Fruit fly (Drosophila melanogaster) whole organism, prepupa: ENCODE measurements around the gene CG14930.

ENCODE experiments used
- Blimp-1 ChIP-seq: fragments of 200-800 bp; sonication (Bioruptor generic); optimal IDR thresholded peaks from 3 replicates; lab custom pipeline; 2017; ENCODE audit warnings: missing biosample characterization, missing genetic modification characterization, mild to moderate bottlenecking, moderate library complexity, missing genetic modification reagents
- CG10631 ChIP-seq: fragments of 200-800 bp; sonication (Bioruptor generic); optimal IDR thresholded peaks from 2 replicates; lab custom pipeline; 2016; ENCODE audit warnings: missing biosample characterization, missing genetic modification characterization
- CG10669 ChIP-seq: fragments of 200-800 bp; sonication (Bioruptor generic); optimal IDR thresholded peaks from 3 replicates; lab custom pipeline; 2018; ENCODE audit warnings: missing biosample characterization, mild to moderate bottlenecking, missing genetic modification characterization, moderate library complexity
- CG11902 ChIP-seq: fragments of 200-800 bp; sonication (Bioruptor generic); optimal IDR thresholded peaks from 3 replicates; lab custom pipeline; 2016; ENCODE audit warnings: missing biosample characterization, missing genetic modification characterization
- CG1621 ChIP-seq: fragments of 200-800 bp; sonication (Bioruptor generic); optimal IDR thresholded peaks from 3 replicates; lab custom pipeline; 2018; ENCODE audit warnings: missing biosample characterization, mild to moderate bottlenecking, missing genetic modification characterization
- CG16779 ChIP-seq: fragments of 200-800 bp; sonication (Bioruptor generic); optimal IDR thresholded peaks from 3 replicates; lab custom pipeline; 2017; ENCODE audit warnings: missing biosample characterization, mild to moderate bottlenecking, missing genetic modification characterization
- CG3032 ChIP-seq: fragments of 200-800 bp; optimal IDR thresholded peaks from 2 replicates; lab custom pipeline; 2019; ENCODE audit warnings: missing biosample characterization, mild to moderate bottlenecking, missing genetic modification characterization, moderate library complexity
- CG31627 ChIP-seq: fragments of 200-800 bp; sonication (Bioruptor generic); optimal IDR thresholded peaks from 3 replicates; lab custom pipeline; 2016; ENCODE audit warnings: missing biosample characterization, missing genetic modification characterization
- CG3919 ChIP-seq: fragments of 200-800 bp; sonication (Bioruptor generic); optimal IDR thresholded peaks from 3 replicates; lab custom pipeline; 2016; ENCODE audit warnings: missing biosample characterization, missing genetic modification characterization
- CG4318 ChIP-seq: fragments of 200-800 bp; sonication (Bioruptor generic); optimal IDR thresholded peaks from 3 replicates; lab custom pipeline; 2017; ENCODE audit warnings: missing biosample characterization, mild to moderate bottlenecking, missing genetic modification characterization
- CG6163 ChIP-seq: fragments of 200-800 bp; sonication (Bioruptor generic); IDR thresholded peaks from 3 replicates; pipeline ENCODE4 v1.3.6; 2022; ENCODE audit warnings: missing biosample characterization, missing genetic modification characterization
- CG6792 ChIP-seq: fragments of 200-800 bp; sonication (Bioruptor generic); optimal IDR thresholded peaks from 3 replicates; lab custom pipeline; 2016; ENCODE audit warnings: missing biosample characterization, missing genetic modification characterization
- CG6808 ChIP-seq: fragments of 200-800 bp; sonication (Bioruptor generic); optimal IDR thresholded peaks from 3 replicates; lab custom pipeline; 2017; ENCODE audit warnings: missing biosample characterization, missing genetic modification characterization, mild to moderate bottlenecking, moderate library complexity, missing genetic modification reagents
- CG7368 ChIP-seq: fragments of 200-800 bp; sonication (Bioruptor generic); optimal IDR thresholded peaks from 3 replicates; lab custom pipeline; 2016; ENCODE audit warnings: missing biosample characterization, missing genetic modification characterization
- CG8319 ChIP-seq: fragments of 200-800 bp; sonication (Bioruptor generic); optimal IDR thresholded peaks from 3 replicates; lab custom pipeline; 2016; ENCODE audit warnings: missing biosample characterization, missing genetic modification characterization
- CG8632 ChIP-seq: fragments of 200-800 bp; sonication (Bioruptor generic); optimal IDR thresholded peaks from 3 replicates; lab custom pipeline; 2016; ENCODE audit warnings: missing biosample characterization, missing genetic modification characterization
- CG9139 ChIP-seq: fragments of 200-800 bp; sonication (Bioruptor generic); optimal IDR thresholded peaks from 3 replicates; lab custom pipeline; 2017; ENCODE audit warnings: missing biosample characterization, mild to moderate bottlenecking, missing genetic modification characterization
- Eip75B ChIP-seq: fragments of 200-800 bp; sonication (Bioruptor generic); optimal IDR thresholded peaks from 3 replicates; lab custom pipeline; 2016; ENCODE audit warnings: missing biosample characterization, missing genetic modification characterization
- Ets96B ChIP-seq: fragments of 200-800 bp; optimal IDR thresholded peaks from 2 replicates; lab custom pipeline; 2019; ENCODE audit warnings: missing biosample characterization, mild to moderate bottlenecking, missing genetic modification characterization, moderate library complexity
- Gug ChIP-seq: fragments of 200-800 bp; sonication (Bioruptor generic); IDR thresholded peaks from 2 replicates; pipeline ENCODE4 v1.3.6; 2022; ENCODE audit warnings: missing biosample characterization, missing genetic modification characterization
- Hr39 ChIP-seq: fragments of 200-800 bp; sonication (Bioruptor generic); optimal IDR thresholded peaks from 2 replicates; lab custom pipeline; 2016; ENCODE audit warnings: missing biosample characterization, missing genetic modification characterization
- Hr4 ChIP-seq: fragments of 200-800 bp; sonication (Bioruptor generic); optimal IDR thresholded peaks from 3 replicates; lab custom pipeline; 2016; ENCODE audit warnings: missing biosample characterization, missing genetic modification characterization
- OdsH ChIP-seq: fragments of 200-800 bp; sonication (Bioruptor generic); optimal IDR thresholded peaks from 3 replicates; lab custom pipeline; 2016; ENCODE audit warnings: missing biosample characterization, missing genetic modification characterization
- Sox14 ChIP-seq: fragments of 200-800 bp; sonication (Bioruptor generic); optimal IDR thresholded peaks from 3 replicates; lab custom pipeline; 2016; ENCODE audit warnings: missing biosample characterization, missing genetic modification characterization
- Sox15 ChIP-seq: fragments of 200-800 bp; sonication (Bioruptor generic); optimal IDR thresholded peaks from 3 replicates; lab custom pipeline; 2016; ENCODE audit warnings: missing biosample characterization, missing genetic modification characterization
- acj6 ChIP-seq: fragments of 200-800 bp; sonication (Bioruptor generic); optimal IDR thresholded peaks from 3 replicates; lab custom pipeline; 2016; ENCODE audit warnings: missing biosample characterization, missing genetic modification characterization
- dac ChIP-seq: fragments of 200-800 bp; sonication (Bioruptor generic); optimal IDR thresholded peaks from 2 replicates; lab custom pipeline; 2017; ENCODE audit warnings: missing biosample characterization, mild to moderate bottlenecking, missing genetic modification characterization
- eg ChIP-seq: fragments of 200-800 bp; sonication (Bioruptor generic); IDR thresholded peaks from 3 replicates; pipeline ENCODE4 v1.3.6; 2022; ENCODE audit warnings: missing biosample characterization, missing genetic modification characterization
- esn ChIP-seq: fragments of 200-800 bp; sonication (Bioruptor generic); optimal IDR thresholded peaks from 2 replicates; lab custom pipeline; 2016; ENCODE audit warnings: missing biosample characterization, mild to moderate bottlenecking, missing genetic modification characterization, moderate library complexity
- fd59A ChIP-seq: fragments of 200-800 bp; sonication (Bioruptor generic); optimal IDR thresholded peaks from 2 replicates; lab custom pipeline; 2017; ENCODE audit warnings: missing biosample characterization, mild to moderate bottlenecking, missing genetic modification characterization, missing genetic modification reagents
- fkh ChIP-seq: fragments of 200-800 bp; sonication (Bioruptor generic); optimal IDR thresholded peaks from 3 replicates; lab custom pipeline; 2017; ENCODE audit warnings: missing biosample characterization, mild to moderate bottlenecking, missing genetic modification characterization, moderate library complexity
- pdm3 ChIP-seq: fragments of 200-800 bp; sonication (Bioruptor generic); optimal IDR thresholded peaks from 3 replicates; lab custom pipeline; 2016; ENCODE audit warnings: missing biosample characterization, missing genetic modification characterization
- spab ChIP-seq: fragments of 200-800 bp; sonication (Bioruptor generic); optimal IDR thresholded peaks from 2 replicates; lab custom pipeline; 2017; ENCODE audit warnings: missing biosample characterization, mild to moderate bottlenecking, missing genetic modification characterization, missing genetic modification reagents
- ss ChIP-seq, 2 experiments: fragments of 200-800 bp; sonication (Bioruptor generic); optimal IDR thresholded peaks; 2 replicates in 1 of 2; 3 replicates in 1 of 2; lab custom pipeline; 2017 to 2018; ENCODE audit warnings: mild to moderate bottlenecking in 2 of 2, missing biosample characterization in 2 of 2, missing genetic modification characterization in 2 of 2, moderate library complexity in 1 of 2
- svp ChIP-seq: fragments of 200-800 bp; sonication (Bioruptor generic); peaks from one replicate; lab custom pipeline; 2016; ENCODE audit warnings: missing biosample characterization, missing genetic modification characterization

Gene CG14930

DNA sequence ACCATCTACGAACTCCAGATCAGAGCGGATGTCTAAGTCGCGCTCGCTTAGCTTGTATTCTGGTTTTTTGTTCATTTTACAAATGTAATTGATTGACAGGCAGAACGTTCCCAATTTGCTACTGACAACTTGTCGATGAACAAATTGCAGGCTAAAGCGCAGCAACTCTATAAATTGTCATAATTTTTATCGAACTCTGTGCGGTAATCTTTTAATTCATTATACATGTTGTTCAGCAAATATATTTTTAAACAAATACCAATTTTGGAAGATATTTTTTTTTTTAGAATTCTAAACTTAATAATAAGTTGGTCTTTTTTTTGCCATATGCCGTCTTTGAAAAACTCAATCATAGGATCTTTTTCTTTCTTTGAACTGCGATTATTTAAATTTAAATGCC, at the start of gene CG14930:
Gene CG14930 (minus strand): TSS at position 101 of the 400 bp plus-strand sequence.
- TF ChIP-seq CG10631 (GFP tag; lab: Kevin White, UChicago) (no peak), CG10669 (no peak), CG11902 (no peak), CG8319 (GFP tag; lab: Kevin White, UChicago) (no peak), Hr4 (no peak), CG3032 (no peak), CG6163 (no peak), CG7368 (GFP tag; lab: Kevin White, UChicago) (no peak), ss (GFP tag; optimal IDR thresholded peaks at IDR 0.05; lab: Kevin White, UChicago) (no peak), Sox15 (GFP tag; lab: Kevin White, UChicago) (no peak), fd59A (no peak), CG6792 (GFP tag; lab: Kevin White, UChicago) (no peak), fkh (GFP tag; lab: Kevin White, UChicago) (no peak), Sox14 (GFP tag; lab: Kevin White, UChicago) (no peak), CG8632 (GFP tag; lab: Kevin White, UChicago) (no peak), CG3919 (GFP tag; lab: Kevin White, UChicago) (no peak), eg (GFP tag; lab: Robert Waterston, UW) (no peak), CG4318 (no peak), CG6808 (GFP tag; lab: Kevin White, UChicago) (no peak), dac (no peak)

DNA sequence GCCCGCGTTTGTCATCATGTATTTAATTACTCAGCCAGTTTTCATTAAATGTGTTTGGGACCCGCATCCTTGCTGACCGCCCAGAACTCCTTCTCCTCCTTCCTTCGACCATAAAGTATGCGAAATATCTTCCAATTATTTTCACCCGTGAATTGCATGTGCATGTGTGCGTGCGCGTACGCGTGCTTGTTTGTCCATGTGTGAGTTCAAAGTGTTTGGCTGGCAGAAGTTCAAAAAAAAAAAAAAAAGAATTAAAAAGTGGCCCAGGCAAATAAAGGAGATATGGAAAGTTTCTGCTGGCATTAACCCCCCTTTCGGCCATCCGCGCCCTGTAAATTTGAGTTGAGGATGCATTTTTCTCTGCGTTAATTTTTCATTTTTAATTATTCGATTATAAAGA, 32.7 kb upstream of the CG14930 start:
- TF ChIP-seq CG16779 (tag; lab: Kevin White, UChicago) (no peak), OdsH (no peak), Blimp-1 (GFP tag; lab: Kevin White, UChicago) (no peak), fkh (GFP tag; lab: Kevin White, UChicago) (no peak), Gug (GFP tag; lab: Robert Waterston, UW) (no peak), CG6792 (GFP tag; lab: Kevin White, UChicago) (no peak), pdm3 (GFP tag; lab: Kevin White, UChicago) (no peak)

DNA sequence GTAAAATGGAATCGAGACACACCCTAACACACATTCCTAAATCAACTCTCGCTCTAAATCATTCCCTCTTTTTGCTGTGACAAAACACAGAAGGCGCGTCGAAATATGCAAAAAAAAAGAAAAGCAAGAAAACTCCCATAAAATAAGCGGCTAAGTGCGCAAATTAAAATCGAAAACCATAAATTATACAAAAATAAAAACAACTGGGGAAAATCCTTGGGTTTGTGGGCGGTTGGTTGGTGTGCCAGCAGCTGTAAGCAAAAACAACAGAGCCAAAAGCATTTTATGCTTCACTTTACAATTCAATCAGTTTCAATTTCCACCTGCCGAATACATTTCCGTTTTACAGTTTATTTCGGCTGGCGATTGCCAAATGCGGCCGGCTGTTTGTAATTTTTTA, 14.8 kb upstream of the CG14930 start, which contains the start of gene CG43438:
Gene CG43438 (plus strand): TSS at position 301 of the 400 bp plus-strand sequence.
- TF ChIP-seq CG9139 (GFP tag; lab: Kevin White, UChicago) (no peak), svp (GFP tag; lab: Kevin White, UChicago) (peak; percentile 3)
- TF ChIP-seq, all 60 proteins: peak for 1

DNA sequence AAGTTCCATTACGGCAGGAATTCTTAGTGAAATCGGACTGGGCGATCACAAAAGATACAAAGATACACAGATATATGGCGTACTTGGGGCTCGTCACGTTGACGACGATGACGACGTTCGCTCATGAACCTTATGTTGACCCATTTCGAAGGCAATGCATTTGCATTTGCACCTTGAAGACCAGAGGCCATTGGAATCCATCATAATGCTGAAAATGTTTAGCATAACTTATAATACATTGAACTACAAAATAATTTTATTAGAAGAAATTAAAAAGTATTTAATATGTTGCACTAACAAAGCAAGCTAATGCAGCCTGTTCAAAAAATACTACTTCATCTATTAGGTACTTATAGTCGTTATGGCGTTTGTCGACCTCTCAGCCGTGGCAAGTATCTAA, 10.4 kb upstream of the CG14930 start, which contains the start of gene CG34162:
Gene CG34162 (plus strand): TSS at position 301 of the 400 bp plus-strand sequence.
- TF ChIP-seq spab (GFP tag; lab: Kevin White, UChicago) (no peak), CG9139 (GFP tag; lab: Kevin White, UChicago) (no peak), Hr39 (no peak), Ets96B (no peak), CG1621 (tag; lab: Kevin White, UChicago) (no peak), CG10631 (GFP tag; lab: Kevin White, UChicago) (no peak), Sox14 (GFP tag; lab: Kevin White, UChicago) (no peak), pdm3 (GFP tag; lab: Kevin White, UChicago) (no peak), Hr4 (no peak), CG11902 (no peak), CG6792 (GFP tag; lab: Kevin White, UChicago) (no peak), acj6 (no peak), CG31627 (GFP tag; lab: Kevin White, UChicago) (no peak), Eip75B (GFP tag; lab: Kevin White, UChicago) (no peak), dac (no peak)

DNA sequence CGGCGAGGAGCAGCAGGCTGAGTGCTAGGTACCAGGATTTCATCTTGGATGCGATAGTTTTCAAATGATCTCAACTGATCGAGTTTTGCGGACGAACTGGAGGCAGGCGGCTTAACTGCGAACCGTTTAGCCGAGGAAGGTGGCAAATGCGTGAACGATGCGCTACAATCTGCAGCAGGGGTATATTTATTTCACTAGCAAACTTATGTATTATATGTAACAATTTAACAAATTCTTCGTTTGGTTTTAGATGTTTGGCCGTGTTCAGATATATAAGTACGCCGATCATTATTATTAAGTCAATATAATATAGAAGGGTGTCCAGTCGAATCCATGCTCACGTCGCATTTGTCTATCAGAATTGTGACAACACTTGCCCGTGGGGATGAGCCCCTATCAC, 9.9 kb upstream of the CG14930 start, which contains the start of gene CG31706:
Gene CG31706 (minus strand): TSS at position 101 of the 400 bp plus-strand sequence.
- TF ChIP-seq CG8632 (GFP tag; lab: Kevin White, UChicago): no peak
- TF ChIP-seq CG6792 (GFP tag; lab: Kevin White, UChicago): no peak
- no peak for TF ChIP-seq dac
- TF ChIP-seq esn: no peak
- no peak for TF ChIP-seq CG8319 (GFP tag; lab: Kevin White, UChicago)
